Fruit fly (Drosophila melanogaster) whole organism, embryonic: ENCODE measurements around the gene Hayan.

ENCODE experiments used
- Aef1 ChIP-seq: fragments of 200-800 bp; sonication (Bioruptor generic); IDR thresholded peaks from 3 replicates; pipeline ENCODE4 v1.3.6; 2022; ENCODE audit warnings: missing biosample characterization, missing genetic modification characterization
- Atf-2 ChIP-seq: fragments of 200-800 bp; sonication (Bioruptor generic); optimal IDR thresholded peaks from 2 replicates; lab custom pipeline; 2016; ENCODE audit warnings: missing biosample characterization, missing genetic modification characterization
- CG1024 ChIP-seq: fragments of 200-800 bp; sonication (Bioruptor generic); IDR thresholded peaks from 2 replicates; pipeline ENCODE4 v1.3.6; 2022; ENCODE audit warnings: missing biosample characterization, missing genetic modification characterization
- CG10543 ChIP-seq: fragments of 200-800 bp; sonication (Bioruptor generic); optimal IDR thresholded peaks from 3 replicates; lab custom pipeline; 2017; ENCODE audit warnings: missing biosample characterization, mild to moderate bottlenecking, missing genetic modification characterization, moderate library complexity
- CG10654 ChIP-seq: fragments of 200-800 bp; sonication (Bioruptor generic); optimal IDR thresholded peaks from 2 replicates; lab custom pipeline; 2016; ENCODE audit warnings: missing biosample characterization, missing genetic modification characterization
- CG11456 ChIP-seq: fragments of 200-800 bp; sonication (Bioruptor generic); IDR thresholded peaks from 3 replicates; pipeline ENCODE4 v1.3.6; 2022; ENCODE audit warnings: missing biosample characterization, missing genetic modification characterization
- CG11504 ChIP-seq: fragments of 200-800 bp; sonication (Bioruptor generic); optimal IDR thresholded peaks from 3 replicates; lab custom pipeline; 2019; ENCODE audit warnings: missing biosample characterization, mild to moderate bottlenecking, missing genetic modification characterization, moderate library complexity
- CG13424 ChIP-seq: fragments of 200-800 bp; sonication (Bioruptor generic); optimal IDR thresholded peaks from 2 replicates; lab custom pipeline; 2019; ENCODE audit warnings: missing biosample characterization, mild to moderate bottlenecking, missing genetic modification characterization, moderate library complexity
- CG13624 ChIP-seq: fragments of 200-800 bp; sonication (Bioruptor generic); optimal IDR thresholded peaks from 2 replicates; lab custom pipeline; 2016; ENCODE audit warnings: missing biosample characterization, missing genetic modification characterization
- CG14710 ChIP-seq: fragments of 200-800 bp; sonication (Bioruptor generic); optimal IDR thresholded peaks from 3 replicates; lab custom pipeline; 2019; ENCODE audit warnings: missing biosample characterization, mild to moderate bottlenecking, missing genetic modification characterization, moderate library complexity
- CG1603 ChIP-seq: fragments of 200-800 bp; sonication (Bioruptor generic); optimal IDR thresholded peaks from 2 replicates; lab custom pipeline; 2019; ENCODE audit warnings: missing biosample characterization, mild to moderate bottlenecking, missing genetic modification characterization, moderate library complexity
- CG18619 ChIP-seq: fragments of 200-800 bp; sonication (Bioruptor generic); optimal IDR thresholded peaks from 3 replicates; lab custom pipeline; 2017; ENCODE audit warnings: missing biosample characterization, mild to moderate bottlenecking, missing genetic modification characterization
- CG2199 ChIP-seq: fragments of 200-800 bp; sonication (Bioruptor generic); IDR thresholded peaks from 3 replicates; pipeline ENCODE4 v1.3.6; 2022; ENCODE audit warnings: missing biosample characterization, missing genetic modification characterization
- CG2678 ChIP-seq: fragments of 200-800 bp; sonication (Bioruptor generic); optimal IDR thresholded peaks from 3 replicates; lab custom pipeline; 2019; ENCODE audit warnings: missing biosample characterization, mild to moderate bottlenecking, missing genetic modification characterization, moderate library complexity
- CG31388 ChIP-seq: fragments of 200-800 bp; sonication (Bioruptor generic); optimal IDR thresholded peaks from 2 replicates; lab custom pipeline; 2016; ENCODE audit warnings: missing biosample characterization, missing genetic modification characterization
- CG33213 ChIP-seq: fragments of 200-800 bp; sonication (Bioruptor generic); optimal IDR thresholded peaks from 3 replicates; lab custom pipeline; 2016; ENCODE audit warnings: missing biosample characterization, missing genetic modification characterization
- CG34224 ChIP-seq: fragments of 200-800 bp; sonication (Bioruptor generic); IDR thresholded peaks from 3 replicates; pipeline ENCODE4 v1.3.6; 2022; ENCODE audit warnings: missing biosample characterization, missing genetic modification characterization; ENCODE audit not compliant: partially characterized antibody
- CG34422 ChIP-seq: fragments of 200-800 bp; sonication (Bioruptor generic); IDR thresholded peaks from 3 replicates; pipeline ENCODE4 v1.3.6; 2022; ENCODE audit warnings: missing biosample characterization, missing genetic modification characterization
- CG6683 ChIP-seq: fragments of 200-800 bp; sonication (Bioruptor generic); optimal IDR thresholded peaks from 2 replicates; lab custom pipeline; 2017; ENCODE audit warnings: missing biosample characterization, mild to moderate bottlenecking, missing genetic modification characterization, missing genetic modification reagents
- CG6813 ChIP-seq: fragments of 200-800 bp; sonication (Bioruptor generic); optimal IDR thresholded peaks from 2 replicates; lab custom pipeline; 2017; ENCODE audit warnings: missing biosample characterization, missing genetic modification characterization, mild to moderate bottlenecking, moderate library complexity, missing genetic modification reagents
- CG7372 ChIP-seq: fragments of 200-800 bp; sonication (Bioruptor generic); IDR thresholded peaks from 2 replicates; pipeline ENCODE4 v1.3.6; 2022; ENCODE audit warnings: missing biosample characterization, missing genetic modification characterization
- CG8089 ChIP-seq: fragments of 200-800 bp; sonication (Bioruptor generic); optimal IDR thresholded peaks from 3 replicates; lab custom pipeline; 2016; ENCODE audit warnings: missing biosample characterization, missing genetic modification characterization
- CG8290 ChIP-seq, 3 experiments: fragments of 200-800 bp; sonication (Bioruptor generic); optimal IDR thresholded peaks; 2 replicates each; lab custom pipeline; 2016 to 2019; ENCODE audit warnings: missing biosample characterization in 3 of 3, missing genetic modification characterization in 3 of 3, mild to moderate bottlenecking in 2 of 3, moderate library complexity in 1 of 3
- CG9817 ChIP-seq: fragments of 200-800 bp; sonication (Bioruptor generic); optimal IDR thresholded peaks from 2 replicates; lab custom pipeline; 2018; ENCODE audit warnings: missing biosample characterization, mild to moderate bottlenecking, missing genetic modification characterization, moderate library complexity
- CrebB ChIP-seq: fragments of 200-800 bp; sonication (Bioruptor generic); optimal IDR thresholded peaks from 3 replicates; lab custom pipeline; 2018; ENCODE audit warnings: missing biosample characterization, mild to moderate bottlenecking, missing genetic modification characterization
- Hmr ChIP-seq: fragments of 200-800 bp; sonication (Bioruptor generic); optimal IDR thresholded peaks from 3 replicates; lab custom pipeline; 2017; ENCODE audit warnings: mild to moderate bottlenecking, missing biosample characterization, missing genetic modification reagents, missing genetic modification characterization
- Hsf ChIP-seq: fragments of 200-800 bp; sonication (Bioruptor generic); optimal IDR thresholded peaks from 3 replicates; lab custom pipeline; 2016; ENCODE audit warnings: missing biosample characterization, missing genetic modification characterization
- MTF-1 ChIP-seq: fragments of 200-800 bp; sonication (Bioruptor generic); optimal IDR thresholded peaks from 2 replicates; lab custom pipeline; 2018; ENCODE audit warnings: missing biosample characterization, mild to moderate bottlenecking, missing genetic modification characterization, borderline replicate concordance
- Rfx ChIP-seq: fragments of 200-800 bp; sonication (Bioruptor generic); IDR thresholded peaks from 2 replicates; pipeline ENCODE4 v1.3.6; 2022; ENCODE audit warnings: missing biosample characterization, missing genetic modification characterization
- Sox102F ChIP-seq: fragments of 200-800 bp; sonication (Bioruptor generic); optimal IDR thresholded peaks from 2 replicates; lab custom pipeline; 2018; ENCODE audit warnings: missing biosample characterization, mild to moderate bottlenecking, missing genetic modification characterization, moderate library complexity
- Sry-δ ChIP-seq: fragments of 200-800 bp; sonication (Bioruptor generic); optimal IDR thresholded peaks from 2 replicates; lab custom pipeline; 2016; ENCODE audit warnings: missing biosample characterization, missing genetic modification characterization
- Ssrp ChIP-seq: fragments of 200-800 bp; sonication (Bioruptor generic); optimal IDR thresholded peaks from 2 replicates; lab custom pipeline; 2018; ENCODE audit warnings: missing biosample characterization, mild to moderate bottlenecking, missing genetic modification characterization, moderate library complexity
- Trl ChIP-seq, 3 experiments: fragments of >200 bp in 2 of 3; fragments of 200-800 bp in 1 of 3; sonication (Bioruptor generic) in 1 of 3; optimal IDR thresholded peaks; 2 replicates in 1 of 3; 3 replicates in 2 of 3; lab custom pipeline; 2016 to 2017; ENCODE audit warnings: missing biosample characterization in 1 of 3, missing genetic modification characterization in 1 of 3
- btn ChIP-seq: fragments of 200-800 bp; sonication (Bioruptor generic); optimal IDR thresholded peaks from 2 replicates; lab custom pipeline; 2016; ENCODE audit warnings: missing biosample characterization, missing genetic modification characterization
- cg ChIP-seq: fragments of 200-800 bp; sonication (Bioruptor generic); optimal IDR thresholded peaks from 3 replicates; lab custom pipeline; 2019; ENCODE audit warnings: missing biosample characterization, mild to moderate bottlenecking, missing genetic modification characterization, moderate library complexity
- croc ChIP-seq: fragments of 200-800 bp; sonication (Bioruptor generic); conservative IDR thresholded peaks from 3 replicates; pipeline ENCODE4 v1.3.6; 2022; ENCODE audit warnings: missing biosample characterization, missing genetic modification characterization
- dmrt99B ChIP-seq: fragments of 200-800 bp; sonication (Bioruptor generic); optimal IDR thresholded peaks from 2 replicates; lab custom pipeline; 2018; ENCODE audit warnings: missing biosample characterization, mild to moderate bottlenecking, missing genetic modification characterization, moderate library complexity
- ftz-f1 ChIP-seq: fragments of 200-800 bp; sonication (Bioruptor generic); optimal IDR thresholded peaks from 2 replicates; lab custom pipeline; 2016; ENCODE audit warnings: missing biosample characterization, missing genetic modification characterization
- gsb-n ChIP-seq: fragments of 200-800 bp; sonication (Bioruptor generic); optimal IDR thresholded peaks from 3 replicates; lab custom pipeline; 2018; ENCODE audit warnings: missing biosample characterization, mild to moderate bottlenecking, missing genetic modification characterization
- jigr1 ChIP-seq: fragments of 200-800 bp; sonication (Bioruptor generic); IDR thresholded peaks from 3 replicates; pipeline ENCODE4 v1.3.6; 2022; ENCODE audit warnings: missing biosample characterization, missing genetic modification characterization
- jumu ChIP-seq: fragments of 200-800 bp; sonication (Bioruptor generic); optimal IDR thresholded peaks from 3 replicates; lab custom pipeline; 2016; ENCODE audit warnings: missing biosample characterization, missing genetic modification characterization
- lmd ChIP-seq: fragments of 200-800 bp; sonication (Bioruptor generic); IDR thresholded peaks from 2 replicates; pipeline ENCODE4 v1.3.6; 2022; ENCODE audit warnings: missing biosample characterization, missing genetic modification characterization
- lola ChIP-seq, 3 experiments: fragments of >200 bp in 2 of 3; fragments of 200-800 bp in 1 of 3; sonication (Bioruptor generic) in 1 of 3; optimal IDR thresholded peaks; 2 replicates each; lab custom pipeline; 2017 to 2019; ENCODE audit warnings: missing biosample characterization in 3 of 3, missing genetic modification characterization in 3 of 3, mild to moderate bottlenecking in 1 of 3, moderate library complexity in 1 of 3
- mam ChIP-seq: fragments of 200-800 bp; sonication (Bioruptor generic); optimal IDR thresholded peaks from 3 replicates; lab custom pipeline; 2016; ENCODE audit warnings: missing biosample characterization, missing genetic modification characterization
- mld ChIP-seq: fragments of 200-800 bp; sonication (Bioruptor generic); IDR thresholded peaks from 3 replicates; pipeline ENCODE4 v1.3.6; 2022; ENCODE audit warnings: missing biosample characterization, missing genetic modification characterization; ENCODE audit not compliant: partially characterized antibody
- sens ChIP-seq: fragments of 200-800 bp; sonication (Bioruptor generic); peaks from one replicate; lab custom pipeline; 2016; ENCODE audit warnings: missing biosample characterization, missing genetic modification characterization
- slbo ChIP-seq: fragments of 200-800 bp; sonication (Bioruptor generic); IDR thresholded peaks from 2 replicates; pipeline ENCODE4 v1.3.6; 2022; ENCODE audit warnings: missing biosample characterization, missing genetic modification characterization
- sug ChIP-seq: fragments of 200-800 bp; optimal IDR thresholded peaks from 2 replicates; lab custom pipeline; 2019; ENCODE audit warnings: missing biosample characterization, mild to moderate bottlenecking, missing genetic modification characterization, moderate library complexity

Hayan gene

dm6 chrX:18515988-18516541 lies 32.5 kb upstream of the Hayan start (continued):
- TF ChIP-seq jigr1 (no peak), CG13424 (peak; percentile 16), CG33213 (GFP tag; lab: Kevin White, UChicago) (no peak), mam (GFP tag; lab: Kevin White, UChicago) (peak; percentile 49), CG6683 (GFP tag; lab: Kevin White, UChicago) (no peak), MTF-1 (GFP tag; lab: Kevin White, UChicago) (no peak), CG10543 (peak; percentile 17), CG8089 (GFP tag; lab: Kevin White, UChicago) (peak; percentile 1), Hmr (GFP tag; lab: Kevin White, UChicago) (peak; percentile 15), Ssrp (tag; lab: Kevin White, UChicago) (no peak), CG8290 (GFP tag; optimal IDR thresholded peaks at IDR 0.05; lab: Kevin White, UChicago) (peak; percentile 4), CG8290 (tag; optimal IDR thresholded peaks at IDR 0.05; lab: Kevin White, UChicago) (peak in 1 of 2 experiments; percentile 66), Aef1 (GFP tag; lab: Robert Waterston, UW) (peak; percentile 23; the same call in 1 of the 3 replicates), CG6813 (GFP tag; lab: Kevin White, UChicago) (no peak), croc (GFP tag; lab: Robert Waterston, UW) (no peak), CG14710 (peak; percentile 13), CG18619 (GFP tag; lab: Kevin White, UChicago) (no peak), btn (GFP tag; lab: Kevin White, UChicago) (no peak), CG11456 (GFP tag; lab: Robert Waterston, UW) (no peak), CG31388 (GFP tag; lab: Kevin White, UChicago) (no peak), CG1603 (tag; lab: Kevin White, UChicago) (peak; percentile 6), CG13624 (GFP tag; lab: Kevin White, UChicago) (peak; percentile 14), mld (GFP tag; lab: Robert Waterston, UW) (no peak), CG1024 (GFP tag; lab: Robert Waterston, UW) (0 out of 2 replicates have a peak, but pooled peaks have one; percentile 12), ftz-f1 (GFP tag; lab: Kevin White, UChicago) (no peak), dmrt99B (tag; lab: Kevin White, UChicago) (peak; percentile 16), slbo (GFP tag; lab: Robert Waterston, UW) (peak; percentile 45; the same call in 1 of the 2 replicates), sens (peak; percentile 85), Sox102F (GFP tag; lab: Kevin White, UChicago) (no peak), lmd (GFP tag; lab: Robert Waterston, UW) (peak; percentile 23; the same call in 1 of the 2 replicates), CG10654 (no peak), lola (GFP tag; optimal IDR thresholded peaks at IDR 0.05; lab: Kevin White, UChicago) (peak in 1 of 3 experiments; percentile 19), Atf-2 (GFP tag; lab: Kevin White, UChicago) (peak; percentile 27), CG34422 (GFP tag; lab: Robert Waterston, UW) (0 out of 3 replicates have a peak, but pooled peaks have one; percentile 6), sug (tag; lab: Kevin White, UChicago) (peak; percentile 46), CrebB (tag; lab: Kevin White, UChicago) (no peak), jumu (GFP tag; lab: Kevin White, UChicago) (no peak), gsb-n (tag; lab: Kevin White, UChicago) (peak; percentile 39), CG7372 (no peak), CG34224 (no peak), Rfx (peak; percentile 53), CG2199 (GFP tag; lab: Robert Waterston, UW) (0 out of 3 replicates have a peak, but pooled peaks have one; percentile 39), Sry-δ (GFP tag; lab: Kevin White, UChicago) (peak; percentile 6), Trl (optimal IDR thresholded peaks at IDR 0.05; lab: Kevin White, UChicago) (no peak), Trl (GFP tag; optimal IDR thresholded peaks at IDR 0.05; lab: Kevin White, UChicago) (peak; percentile 8), CG9817 (tag; lab: Kevin White, UChicago) (peak; percentile 15), Hsf (no peak), cg (GFP tag; lab: Kevin White, UChicago) (peak; percentile 90), CG2678 (tag; lab: Kevin White, UChicago) (peak; percentile 33), CG11504 (peak; percentile 32)
